Worm (Caenorhabditis elegans) whole organism, L1 larva: ENCODE measurements around the gene pst-1.

Experiments
- aha-1 ChIP-seq: fragments of 150-350 bp; optimal IDR thresholded peaks from 2 replicates; lab custom pipeline; 2014; ENCODE audit warnings: missing biosample characterization, missing genetic modification characterization
- ama-1 ChIP-seq: fragments of 150-350 bp; optimal IDR thresholded peaks from 2 replicates; lab custom pipeline; 2014
- ceh-63 ChIP-seq: fragments of 200-800 bp; sonication (Bioruptor generic); optimal IDR thresholded peaks from 2 replicates; lab custom pipeline; 2018; ENCODE audit warnings: mild to moderate bottlenecking, missing genetic modification characterization, missing compliant biosample characterization
- ceh-8 ChIP-seq: fragments of 200-800 bp; sonication (Bioruptor generic); optimal IDR thresholded peaks from 2 replicates; lab custom pipeline; 2018; ENCODE audit warnings: mild to moderate bottlenecking, missing genetic modification characterization, moderate library complexity, missing compliant biosample characterization
- ceh-82 ChIP-seq, 3 experiments: fragments of 150-350 bp in 1 of 3; sonication (generic microtip) in 2 of 3; optimal IDR thresholded peaks; 2 replicates each; lab custom pipeline; 2014 to 2017; ENCODE audit warnings: missing biosample characterization in 3 of 3, missing genetic modification characterization in 3 of 3
- ceh-88 ChIP-seq: fragments of 200-800 bp; sonication (Bioruptor generic); IDR thresholded peaks from 2 replicates; pipeline ENCODE4 v1.3.6; 2022; ENCODE audit warnings: missing genetic modification characterization, missing compliant biosample characterization
- ceh-90 ChIP-seq: sonication (generic microtip); optimal IDR thresholded peaks from 2 replicates; lab custom pipeline; 2016; ENCODE audit warnings: missing genetic modification characterization, missing compliant biosample characterization
- dpl-1 ChIP-seq, 3 experiments: fragments of 150-350 bp in 2 of 3; sonication (generic microtip) in 1 of 3; optimal IDR thresholded peaks; 2 replicates each; lab custom pipeline; 2014 to 2017; ENCODE audit warnings: missing biosample characterization in 3 of 3, missing genetic modification characterization in 3 of 3, missing genetic modification reagents in 3 of 3
- dsc-1 ChIP-seq: sonication (generic microtip); optimal IDR thresholded peaks from 2 replicates; lab custom pipeline; 2016; ENCODE audit warnings: mild to moderate bottlenecking, missing genetic modification characterization, missing compliant biosample characterization
- efl-1 ChIP-seq, 4 experiments: fragments of 150-350 bp; optimal IDR thresholded peaks in 3 of 4; peaks in 1 of 4; 1 replicate in 1 of 4; 2 replicates in 3 of 4; lab custom pipeline; 2014; ENCODE audit warnings: missing biosample characterization in 2 of 4, missing genetic modification characterization in 2 of 4, missing genetic modification reagents in 2 of 4
- efl-3 ChIP-seq: fragments of 200-800 bp; sonication (Bioruptor generic); optimal IDR thresholded peaks from 2 replicates; lab custom pipeline; 2018; ENCODE audit warnings: mild to moderate bottlenecking, missing genetic modification characterization, missing compliant biosample characterization
- egl-13 ChIP-seq: sonication (generic microtip); optimal IDR thresholded peaks from 2 replicates; lab custom pipeline; 2016; ENCODE audit warnings: missing genotype, missing genetic modification reagents, missing genetic modification characterization, missing compliant biosample characterization
- elt-2 ChIP-seq: sonication (generic microtip); optimal IDR thresholded peaks from 2 replicates; lab custom pipeline; 2016; ENCODE audit warnings: missing genetic modification characterization, mild to moderate bottlenecking, inconsistent platforms, missing compliant biosample characterization, missing genetic modification reagents
- elt-3 ChIP-seq, 6 experiments: fragments of 150-350 bp in 1 of 6; sonication (generic microtip); optimal IDR thresholded peaks; 2 replicates each; lab custom pipeline; 2017 to 2018; ENCODE audit warnings: missing biosample characterization in 6 of 6, missing genetic modification characterization in 6 of 6, inconsistent platforms in 1 of 6
- ets-5 ChIP-seq: fragments of 200-800 bp; sonication (Bioruptor generic); IDR thresholded peaks from 2 replicates; pipeline ENCODE4 v1.3.6; 2022; ENCODE audit warnings: missing genetic modification characterization, missing compliant biosample characterization
- fkh-10 ChIP-seq: sonication (generic microtip); optimal IDR thresholded peaks from 2 replicates; lab custom pipeline; 2017; ENCODE audit warnings: missing biosample characterization, missing genetic modification reagents, missing genetic modification characterization
- fos-1 ChIP-seq: fragments of 150-350 bp; optimal IDR thresholded peaks from 2 replicates; lab custom pipeline; 2014; ENCODE audit warnings: missing biosample characterization, missing genetic modification characterization
- grh-1 ChIP-seq: fragments of 200-800 bp; sonication (Bioruptor generic); IDR thresholded peaks from 2 replicates; pipeline ENCODE4 v1.3.6; 2022; ENCODE audit warnings: missing genetic modification reagents, missing genetic modification characterization, missing compliant biosample characterization
- hlh-17 ChIP-seq: fragments of 200-800 bp; sonication (Bioruptor generic); optimal IDR thresholded peaks from 2 replicates; lab custom pipeline; 2018; ENCODE audit warnings: missing genetic modification characterization, mild to moderate bottlenecking, missing compliant biosample characterization, moderate library complexity, borderline replicate concordance
- hpl-2 ChIP-seq: fragments of 150-350 bp; optimal IDR thresholded peaks from 2 replicates; lab custom pipeline; 2014; ENCODE audit warnings: missing biosample characterization, missing genetic modification reagents, missing genetic modification characterization
- jun-1 ChIP-seq: fragments of 150-350 bp; optimal IDR thresholded peaks from 2 replicates; lab custom pipeline; 2014; ENCODE audit warnings: missing biosample characterization, missing genetic modification reagents, missing genetic modification characterization
- lin-13 ChIP-seq: fragments of 150-350 bp; optimal IDR thresholded peaks from 2 replicates; lab custom pipeline; 2014; ENCODE audit warnings: missing biosample characterization, missing genetic modification reagents, missing genetic modification characterization
- lin-14 ChIP-seq: fragments of 200-800 bp; sonication (Bioruptor generic); optimal IDR thresholded peaks from 2 replicates; lab custom pipeline; 2018; ENCODE audit warnings: mild to moderate bottlenecking, missing genetic modification characterization, moderate library complexity, missing compliant biosample characterization
- lin-15B ChIP-seq: fragments of 150-350 bp; sonication (generic microtip); optimal IDR thresholded peaks from 3 replicates; lab custom pipeline; 2014; ENCODE audit warnings: missing biosample characterization, missing genetic modification characterization
- lin-35 ChIP-seq, 2 experiments: fragments of 150-350 bp; optimal IDR thresholded peaks; 2 replicates each; lab custom pipeline; 2014; ENCODE audit warnings: missing biosample characterization in 2 of 2, missing genetic modification characterization in 2 of 2, missing genetic modification reagents in 2 of 2
- lin-39 ChIP-seq: fragments of 150-350 bp; optimal IDR thresholded peaks from 2 replicates; lab custom pipeline; 2014; ENCODE audit warnings: missing biosample characterization, missing genetic modification reagents, missing genetic modification characterization
- lsy-2 ChIP-seq, 2 experiments: fragments of 150-350 bp; optimal IDR thresholded peaks; 2 replicates each; lab custom pipeline; 2014; ENCODE audit warnings: missing biosample characterization in 2 of 2, missing genetic modification characterization in 2 of 2
- mab-9 ChIP-seq: fragments of 200-800 bp; sonication (Bioruptor generic); IDR thresholded peaks from 2 replicates; pipeline ENCODE4 v1.3.6; 2022; ENCODE audit warnings: missing genetic modification reagents, missing genetic modification characterization, missing compliant biosample characterization
- mef-2 ChIP-seq: fragments of 150-350 bp; optimal IDR thresholded peaks from 2 replicates; lab custom pipeline; 2014; ENCODE audit warnings: missing biosample characterization, missing genetic modification characterization
- mep-1 ChIP-seq: fragments of 150-350 bp; optimal IDR thresholded peaks from 2 replicates; lab custom pipeline; 2014; ENCODE audit warnings: missing biosample characterization, missing genetic modification characterization
- nhr-12 ChIP-seq: sonication (generic microtip); optimal IDR thresholded peaks from 2 replicates; lab custom pipeline; 2017; ENCODE audit warnings: missing biosample characterization, missing genetic modification characterization
- nhr-237 ChIP-seq: fragments of 150-350 bp; optimal IDR thresholded peaks from 2 replicates; lab custom pipeline; 2014; ENCODE audit warnings: missing biosample characterization, missing genetic modification characterization
- nhr-47 ChIP-seq: sonication (generic microtip); optimal IDR thresholded peaks from 2 replicates; lab custom pipeline; 2016; ENCODE audit warnings: mild to moderate bottlenecking, missing genetic modification characterization, moderate library complexity, missing compliant biosample characterization
- nhr-71 ChIP-seq: sonication (generic microtip); optimal IDR thresholded peaks from 2 replicates; lab custom pipeline; 2016; ENCODE audit warnings: mild to moderate bottlenecking, missing genetic modification characterization, moderate library complexity, missing compliant biosample characterization
- nhr-76 ChIP-seq: sonication (generic microtip); optimal IDR thresholded peaks from 2 replicates; lab custom pipeline; 2017; ENCODE audit warnings: missing biosample characterization, missing genetic modification characterization
- pag-3 ChIP-seq: sonication (generic microtip); optimal IDR thresholded peaks from 2 replicates; lab custom pipeline; 2017; ENCODE audit warnings: missing genetic modification characterization, mild to moderate bottlenecking, missing compliant biosample characterization, antibody characterized with exemption, borderline replicate concordance; ENCODE audit not compliant: insufficient read depth
- rnt-1 ChIP-seq: sonication (generic microtip); optimal IDR thresholded peaks from 2 replicates; lab custom pipeline; 2016; ENCODE audit warnings: mild to moderate bottlenecking, missing genetic modification characterization, moderate library complexity, missing compliant biosample characterization
- skn-1 ChIP-seq: fragments of 150-350 bp; optimal IDR thresholded peaks from 2 replicates; lab custom pipeline; 2014; ENCODE audit warnings: missing biosample characterization, missing genetic modification characterization
- snpc-4 ChIP-seq: fragments of 150-350 bp; optimal IDR thresholded peaks from 2 replicates; lab custom pipeline; 2014; ENCODE audit warnings: missing biosample characterization, missing genetic modification characterization
- snu-23 ChIP-seq: sonication (generic microtip); optimal IDR thresholded peaks from 2 replicates; lab custom pipeline; 2016; ENCODE audit warnings: missing genetic modification characterization, missing compliant biosample characterization
- sup-37 ChIP-seq: fragments of 200-800 bp; sonication (Bioruptor generic); optimal IDR thresholded peaks from 2 replicates; lab custom pipeline; 2018; ENCODE audit warnings: mild to moderate bottlenecking, missing genetic modification characterization, missing compliant biosample characterization
- unc-130 ChIP-seq: fragments of 150-350 bp; optimal IDR thresholded peaks from 2 replicates; lab custom pipeline; 2017; ENCODE audit warnings: missing biosample characterization, missing genetic modification characterization, inconsistent platforms
- unc-86 ChIP-seq: sonication (generic microtip); optimal IDR thresholded peaks from 2 replicates; lab custom pipeline; 2016; ENCODE audit warnings: missing genetic modification characterization, missing compliant biosample characterization
- unc-98 ChIP-seq: fragments of 200-800 bp; sonication (Bioruptor generic); IDR thresholded peaks from 2 replicates; pipeline ENCODE4 v1.3.6; 2022; ENCODE audit warnings: missing genetic modification characterization, missing compliant biosample characterization
- zag-1 ChIP-seq: fragments of 150-350 bp; optimal IDR thresholded peaks from 2 replicates; lab custom pipeline; 2014; ENCODE audit warnings: missing biosample characterization, missing genetic modification characterization
- zip-4 ChIP-seq: fragments of 200-800 bp; sonication (Bioruptor generic); optimal IDR thresholded peaks from 2 replicates; lab custom pipeline; 2018; ENCODE audit warnings: mild to moderate bottlenecking, missing genetic modification characterization, moderate library complexity, missing compliant biosample characterization
- ztf-4 ChIP-seq: fragments of 150-350 bp; optimal IDR thresholded peaks from 2 replicates; lab custom pipeline; 2014; ENCODE audit warnings: missing biosample characterization, missing genetic modification characterization

pst-1 gene

ce11 chrV:5995598-5995997 lies 52.3 kb downstream of the pst-1 start:
- TF ChIP-seq lin-35 (GFP tag; optimal IDR thresholded peaks at IDR 0.05; lab: Kevin White, UChicago) (no peak), lin-14 (GFP tag; lab: Kevin White, UChicago) (peak; percentile 30), rnt-1 (tag; lab: Kevin White, UChicago) (peak; percentile 51), snpc-4 (no peak), ceh-8 (GFP tag; lab: Kevin White, UChicago) (no peak), elt-3 (tag; optimal IDR thresholded peaks at IDR 0.05; lab: Kevin White, UChicago) (no peak), ama-1 (no peak), efl-1 (optimal IDR thresholded peaks at IDR 0.05; lab: Kevin White, UChicago) (no peak), efl-1 (GFP tag; optimal IDR thresholded peaks at IDR 0.05 in 1 of 2; lab: Kevin White, UChicago) (peak in 1 of 2 experiments; percentile 31), nhr-71 (tag; lab: Kevin White, UChicago) (peak; percentile 4)
- TF ChIP-seq, all 84 proteins: peak for 4

ce11 chrV:5996114-5996513 lies 52.8 kb downstream of the pst-1 start, which contains the start of gene cpg-4:
Gene cpg-4, plus strand, starts transcription at chrV:5996416.
- TF ChIP-seq lin-39 (tag; lab: Kevin White, UChicago) = no peak
- TF ChIP-seq lin-15B (tag; lab: Kevin White, UChicago) = no peak
- TF ChIP-seq, all 84 proteins: peak for 0

- TF ChIP-seq dsc-1 (peak; percentile 86), nhr-47 (tag; lab: Kevin White, UChicago) (peak; percentile 95), mef-2 (tag; lab: Kevin White, UChicago) (peak; percentile 80), elt-2 (tag; lab: Kevin White, UChicago) (peak; percentile 97), lin-35 (GFP tag; optimal IDR thresholded peaks at IDR 0.05; lab: Kevin White, UChicago) (peak; percentile 79 to 89), grh-1 (GFP tag; lab: Robert Waterston, UW) (peak; percentile 80), unc-130 (peak; percentile 27), mep-1 (tag; lab: Kevin White, UChicago) (peak; percentile 93), sup-37 (GFP tag; lab: Kevin White, UChicago) (peak; percentile 73), lin-39 (tag; lab: Kevin White, UChicago) (peak; percentile 79), ceh-63 (GFP tag; lab: Kevin White, UChicago) (no peak), ets-5 (GFP tag; lab: Robert Waterston, UW) (no peak), nhr-237 (tag; lab: Kevin White, UChicago) (peak; percentile 73), lsy-2 (tag; optimal IDR thresholded peaks at IDR 0.05; lab: Kevin White, UChicago) (peak; percentile 84 to 92), ceh-88 (GFP tag; lab: Robert Waterston, UW) (no peak; the same call in 1 of the 2 replicates), fkh-10 (peak; percentile 50), mab-9 (GFP tag; lab: Robert Waterston, UW) (peak; percentile 68), hlh-17 (GFP tag; lab: Kevin White, UChicago) (no peak), zip-4 (peak; percentile 44), lin-13 (GFP tag; lab: Kevin White, UChicago) (peak; percentile 82), ceh-82 (tag; optimal IDR thresholded peaks at IDR 0.05; lab: Kevin White, UChicago) (peak; percentile 55 to 79 (median 70)), dpl-1 (GFP tag; optimal IDR thresholded peaks at IDR 0.05; lab: Kevin White, UChicago) (peak; percentile 64 to 69 (median 66)), hpl-2 (GFP tag; lab: Kevin White, UChicago) (peak; percentile 73), aha-1 (tag; lab: Kevin White, UChicago) (peak; percentile 37), snu-23 (GFP tag; lab: Kevin White, UChicago) (peak; percentile 98), lin-15B (tag; lab: Kevin White, UChicago) (no peak), fos-1 (tag; lab: Kevin White, UChicago) (no peak), unc-98 (GFP tag; lab: Robert Waterston, UW) (no peak), ztf-4 (tag; lab: Kevin White, UChicago) (peak; percentile 96), skn-1 (tag; lab: Kevin White, UChicago) (peak; percentile 85), nhr-12 (tag; lab: Kevin White, UChicago) (no peak), zag-1 (tag; lab: Kevin White, UChicago) (no peak), egl-13 (tag; lab: Kevin White, UChicago) (peak; percentile 74), ceh-90 (tag; lab: Kevin White, UChicago) (no peak), unc-86 (tag; lab: Kevin White, UChicago) (peak; percentile 82), nhr-76 (tag; lab: Kevin White, UChicago) (no peak), jun-1 (tag; lab: Kevin White, UChicago) (peak; percentile 95), pag-3 (peak; percentile 85), nhr-71 (tag; lab: Kevin White, UChicago) (peak; percentile 98), efl-3 (GFP tag; lab: Kevin White, UChicago) (no peak), ceh-8 (GFP tag; lab: Kevin White, UChicago) (peak; percentile 75), lin-14 (GFP tag; lab: Kevin White, UChicago) (peak; percentile 98)
Observed at ce11 chrV:6000368-6000802, 57.1 kb downstream of the pst-1 start.
